Fruit fly (Drosophila melanogaster) whole organism, embryonic: ENCODE measurements around the gene CG32246.

ENCODE experiments used
- CG10274 ChIP-seq: fragments of 200-800 bp; sonication (Bioruptor generic); optimal IDR thresholded peaks from 3 replicates; lab custom pipeline; 2017; ENCODE audit warnings: missing biosample characterization, mild to moderate bottlenecking, missing genetic modification characterization
- CG10366 ChIP-seq: fragments of 200-800 bp; sonication (Bioruptor generic); IDR thresholded peaks from 2 replicates; pipeline ENCODE4 v1.3.6; 2022; ENCODE audit warnings: missing biosample characterization, missing genetic modification characterization
- CG10431 ChIP-seq: fragments of 200-800 bp; sonication (Bioruptor generic); optimal IDR thresholded peaks from 3 replicates; lab custom pipeline; 2018; ENCODE audit warnings: missing biosample characterization, mild to moderate bottlenecking, missing genetic modification characterization
- CG11093 ChIP-seq: fragments of 200-800 bp; sonication (Bioruptor generic); IDR thresholded peaks from 3 replicates; pipeline ENCODE4 v1.3.6; 2022; ENCODE audit warnings: missing biosample characterization, missing genetic modification characterization
- CG13624 ChIP-seq: fragments of 200-800 bp; sonication (Bioruptor generic); optimal IDR thresholded peaks from 2 replicates; lab custom pipeline; 2016; ENCODE audit warnings: missing biosample characterization, missing genetic modification characterization
- CG14667 ChIP-seq: fragments of 200-800 bp; sonication (Bioruptor generic); IDR thresholded peaks from 2 replicates; pipeline ENCODE4 v1.3.6; 2022; ENCODE audit warnings: missing biosample characterization, missing genetic modification characterization
- CG15479 ChIP-seq: fragments of 200-800 bp; sonication (Bioruptor generic); optimal IDR thresholded peaks from 3 replicates; lab custom pipeline; 2019; ENCODE audit warnings: missing biosample characterization, mild to moderate bottlenecking, missing genetic modification characterization, moderate library complexity
- CG1602 ChIP-seq: fragments of 200-800 bp; sonication (Bioruptor generic); optimal IDR thresholded peaks from 3 replicates; lab custom pipeline; 2016; ENCODE audit warnings: missing biosample characterization, missing genetic modification characterization
- CG1647 ChIP-seq: fragments of 200-800 bp; sonication (Bioruptor generic); optimal IDR thresholded peaks from 3 replicates; lab custom pipeline; 2016; ENCODE audit warnings: missing biosample characterization, missing genetic modification characterization
- CG2199 ChIP-seq: fragments of 200-800 bp; sonication (Bioruptor generic); IDR thresholded peaks from 3 replicates; pipeline ENCODE4 v1.3.6; 2022; ENCODE audit warnings: missing biosample characterization, missing genetic modification characterization
- CG2678 ChIP-seq: fragments of 200-800 bp; sonication (Bioruptor generic); optimal IDR thresholded peaks from 3 replicates; lab custom pipeline; 2019; ENCODE audit warnings: missing biosample characterization, mild to moderate bottlenecking, missing genetic modification characterization, moderate library complexity
- CG31224 ChIP-seq: fragments of 200-800 bp; sonication (Bioruptor generic); IDR thresholded peaks from 2 replicates; pipeline ENCODE4 v1.3.6; 2022; ENCODE audit warnings: missing biosample characterization, missing genetic modification characterization
- CG32767 ChIP-seq: fragments of 200-800 bp; sonication (Bioruptor generic); IDR thresholded peaks from 2 replicates; pipeline ENCODE4 v1.3.6; 2022; ENCODE audit warnings: missing biosample characterization, missing genetic modification characterization
- CG33213 ChIP-seq: fragments of 200-800 bp; sonication (Bioruptor generic); optimal IDR thresholded peaks from 3 replicates; lab custom pipeline; 2016; ENCODE audit warnings: missing biosample characterization, missing genetic modification characterization
- CG8388 ChIP-seq: fragments of 200-800 bp; sonication (Bioruptor generic); optimal IDR thresholded peaks from 2 replicates; lab custom pipeline; 2019; ENCODE audit warnings: missing biosample characterization, mild to moderate bottlenecking, missing genetic modification characterization, moderate library complexity
- CG8478 ChIP-seq: fragments of >200 bp; optimal IDR thresholded peaks from 2 replicates; lab custom pipeline; 2018
- Ets65A ChIP-seq: fragments of 200-800 bp; sonication (Bioruptor generic); peaks from one replicate; lab custom pipeline; 2016; ENCODE audit warnings: missing biosample characterization, missing genetic modification characterization
- HHEX ChIP-seq: fragments of 200-800 bp; sonication (Bioruptor generic); optimal IDR thresholded peaks from 3 replicates; lab custom pipeline; 2017; ENCODE audit warnings: missing biosample characterization, mild to moderate bottlenecking, missing genetic modification characterization, missing genetic modification reagents
- Jarid2 ChIP-seq: fragments of 200-800 bp; sonication (Bioruptor generic); optimal IDR thresholded peaks from 3 replicates; lab custom pipeline; 2017; ENCODE audit warnings: mild to moderate bottlenecking, missing biosample characterization, missing genetic modification reagents, missing genetic modification characterization
- Kr ChIP-seq: fragments of 200-800 bp; sonication (Bioruptor generic); optimal IDR thresholded peaks from 2 replicates; lab custom pipeline; 2017; ENCODE audit warnings: missing biosample characterization, mild to moderate bottlenecking, missing genetic modification characterization
- Lim3 ChIP-seq: fragments of 200-800 bp; sonication (Bioruptor generic); IDR thresholded peaks from 2 replicates; pipeline ENCODE4 v1.3.6; 2022; ENCODE audit warnings: missing biosample characterization, missing genetic modification characterization
- MTF-1 ChIP-seq: fragments of 200-800 bp; sonication (Bioruptor generic); optimal IDR thresholded peaks from 2 replicates; lab custom pipeline; 2018; ENCODE audit warnings: missing biosample characterization, mild to moderate bottlenecking, missing genetic modification characterization, borderline replicate concordance
- Mes4 ChIP-seq: fragments of 200-800 bp; sonication (Bioruptor generic); optimal IDR thresholded peaks from 2 replicates; lab custom pipeline; 2016; ENCODE audit warnings: missing biosample characterization, missing genetic modification characterization
- Nf-YB ChIP-seq: fragments of 200-800 bp; sonication (Bioruptor generic); optimal IDR thresholded peaks from 3 replicates; lab custom pipeline; 2019; ENCODE audit warnings: missing biosample characterization, mild to moderate bottlenecking, missing genetic modification characterization, moderate library complexity
- Tbp ChIP-seq: fragments of >200 bp; optimal IDR thresholded peaks from 2 replicates; lab custom pipeline; 2018; ENCODE audit warnings: missing biosample characterization, missing genetic modification characterization
- ab ChIP-seq: fragments of 200-800 bp; sonication (Bioruptor generic); optimal IDR thresholded peaks from 2 replicates; lab custom pipeline; 2016; ENCODE audit warnings: missing biosample characterization, missing genetic modification characterization
- amos ChIP-seq: fragments of 200-800 bp; sonication (Bioruptor generic); IDR thresholded peaks from 2 replicates; pipeline ENCODE4 v1.3.6; 2022; ENCODE audit warnings: missing biosample characterization, missing genetic modification characterization; ENCODE audit not compliant: partially characterized antibody
- aop ChIP-seq: fragments of 200-800 bp; sonication (Bioruptor generic); IDR thresholded peaks from 2 replicates; pipeline ENCODE4 v1.3.6; 2022; ENCODE audit warnings: missing biosample characterization, missing genetic modification characterization
- bbx ChIP-seq: fragments of 200-800 bp; sonication (Bioruptor generic); IDR thresholded peaks from 2 replicates; pipeline ENCODE4 v1.3.6; 2022; ENCODE audit warnings: missing biosample characterization, missing genetic modification characterization; ENCODE audit not compliant: partially characterized antibody
- bigmax ChIP-seq: fragments of 200-800 bp; sonication (Bioruptor generic); optimal IDR thresholded peaks from 2 replicates; lab custom pipeline; 2018; ENCODE audit warnings: missing biosample characterization, mild to moderate bottlenecking, missing genetic modification characterization
- croc ChIP-seq: fragments of 200-800 bp; sonication (Bioruptor generic); conservative IDR thresholded peaks from 3 replicates; pipeline ENCODE4 v1.3.6; 2022; ENCODE audit warnings: missing biosample characterization, missing genetic modification characterization
- da ChIP-seq: fragments of 200-800 bp; sonication (Bioruptor generic); optimal IDR thresholded peaks from 2 replicates; lab custom pipeline; 2016; ENCODE audit warnings: missing biosample characterization, missing genetic modification characterization
- dimm ChIP-seq: fragments of 200-800 bp; sonication (Bioruptor generic); IDR thresholded peaks from 2 replicates; pipeline ENCODE4 v1.3.6; 2022; ENCODE audit warnings: missing biosample characterization, missing genetic modification characterization
- ems ChIP-seq: fragments of 200-800 bp; sonication (Bioruptor generic); optimal IDR thresholded peaks from 3 replicates; lab custom pipeline; 2016; ENCODE audit warnings: missing biosample characterization, missing genetic modification characterization
- fd96Cb ChIP-seq: fragments of 200-800 bp; sonication (Bioruptor generic); optimal IDR thresholded peaks from 2 replicates; lab custom pipeline; 2018; ENCODE audit warnings: missing biosample characterization, mild to moderate bottlenecking, missing genetic modification characterization, moderate library complexity
- fru ChIP-seq: fragments of >200 bp; optimal IDR thresholded peaks from 2 replicates; lab custom pipeline; 2017
- grau ChIP-seq: fragments of 200-800 bp; optimal IDR thresholded peaks from 3 replicates; lab custom pipeline; 2019; ENCODE audit warnings: missing biosample characterization, mild to moderate bottlenecking, missing genetic modification characterization, moderate library complexity
- her ChIP-seq: fragments of 200-800 bp; sonication (Bioruptor generic); optimal IDR thresholded peaks from 2 replicates; lab custom pipeline; 2016; ENCODE audit warnings: missing biosample characterization, missing genetic modification characterization
- inv ChIP-seq: fragments of 200-800 bp; sonication (Bioruptor generic); IDR thresholded peaks from 2 replicates; pipeline ENCODE4 v1.3.6; 2022; ENCODE audit warnings: missing biosample characterization, missing genetic modification characterization; ENCODE audit not compliant: partially characterized antibody
- lab ChIP-seq: fragments of 200-800 bp; sonication (Bioruptor generic); optimal IDR thresholded peaks from 3 replicates; lab custom pipeline; 2017; ENCODE audit warnings: missing biosample characterization, missing genetic modification characterization, mild to moderate bottlenecking, moderate library complexity, missing genetic modification reagents
- odd ChIP-seq: fragments of 200-800 bp; sonication (Bioruptor generic); optimal IDR thresholded peaks from 2 replicates; lab custom pipeline; 2017; ENCODE audit warnings: missing biosample characterization, mild to moderate bottlenecking, missing genetic modification characterization
- pita ChIP-seq: fragments of 200-800 bp; sonication (Bioruptor generic); optimal IDR thresholded peaks from 2 replicates; lab custom pipeline; 2017; ENCODE audit warnings: missing biosample characterization, mild to moderate bottlenecking, missing genetic modification characterization
- pnt ChIP-seq: fragments of 200-800 bp; sonication (Bioruptor generic); optimal IDR thresholded peaks from 3 replicates; lab custom pipeline; 2016; ENCODE audit warnings: missing biosample characterization, missing genetic modification characterization
- rib ChIP-seq: fragments of 200-800 bp; sonication (Bioruptor generic); IDR thresholded peaks from 2 replicates; pipeline ENCODE4 v1.3.6; 2022; ENCODE audit warnings: missing biosample characterization, missing genetic modification characterization
- so ChIP-seq: fragments of 200-800 bp; sonication (Bioruptor generic); IDR thresholded peaks from 3 replicates; pipeline ENCODE4 v1.3.6; 2022; ENCODE audit warnings: missing biosample characterization, missing genetic modification characterization
- sob ChIP-seq: fragments of 200-800 bp; sonication (Bioruptor generic); IDR thresholded peaks from 2 replicates; pipeline ENCODE4 v1.3.6; 2022; ENCODE audit warnings: missing biosample characterization, missing genetic modification characterization
- tio ChIP-seq: fragments of 200-800 bp; sonication (Bioruptor generic); optimal IDR thresholded peaks from 2 replicates; lab custom pipeline; 2017; ENCODE audit warnings: missing biosample characterization, missing genetic modification characterization, inconsistent platforms
- tll ChIP-seq, 2 experiments: fragments of 200-800 bp in 1 of 2; fragments of >200 bp in 1 of 2; sonication (Bioruptor generic) in 1 of 2; optimal IDR thresholded peaks; 2 replicates each; lab custom pipeline; 2017 to 2019; ENCODE audit warnings: missing biosample characterization in 2 of 2, missing genetic modification characterization in 2 of 2, mild to moderate bottlenecking in 1 of 2, moderate library complexity in 1 of 2
- ttk ChIP-seq: fragments of 200-800 bp; sonication (Bioruptor generic); IDR thresholded peaks from 2 replicates; pipeline ENCODE4 v2.1.2; 2022; ENCODE audit warnings: missing biosample characterization, missing genetic modification characterization
- twi ChIP-seq: fragments of 200-800 bp; optimal IDR thresholded peaks from 2 replicates; lab custom pipeline; 2019; ENCODE audit warnings: missing biosample characterization, mild to moderate bottlenecking, missing genetic modification characterization, moderate library complexity
- vnd ChIP-seq: fragments of 200-800 bp; sonication (Bioruptor generic); IDR thresholded peaks from 3 replicates; pipeline ENCODE4 v1.3.6; 2022; ENCODE audit warnings: missing biosample characterization, missing genetic modification characterization; ENCODE audit not compliant: partially characterized antibody
- wdn ChIP-seq: fragments of 200-800 bp; sonication (Bioruptor generic); IDR thresholded peaks from 2 replicates; pipeline ENCODE4 v1.3.6; 2022; ENCODE audit warnings: missing biosample characterization, missing genetic modification characterization

Gene CG32246

dm6 chr3L:4607653-4608052, 13.4 kb upstream of the CG32246 start (continued):
- TF ChIP-seq CG8478 (lab: Kevin White, UChicago) (no peak), CG1647 (GFP tag; lab: Kevin White, UChicago) (no peak), so (GFP tag; lab: Robert Waterston, UW) (no peak), tio (GFP tag; lab: Kevin White, UChicago) (no peak), ab (no peak), Ets65A (GFP tag; lab: Kevin White, UChicago) (peak; percentile 87), MTF-1 (no peak), vnd (GFP tag; lab: Robert Waterston, UW) (no peak), CG2199 (0 out of 3 replicates have a peak, but pooled peaks have one; percentile 39), HHEX (GFP tag; lab: Kevin White, UChicago) (peak; percentile 36), ttk (GFP tag; lab: Robert Waterston, UW) (peak; percentile 73), CG31224 (GFP tag; lab: Robert Waterston, UW) (peak; percentile 26; the same call in 1 of the 2 replicates), CG1602 (GFP tag; lab: Kevin White, UChicago) (peak; percentile 35), CG10366 (GFP tag; lab: Robert Waterston, UW) (no peak), CG15479 (GFP tag; lab: Kevin White, UChicago) (no peak), bbx (GFP tag; lab: Robert Waterston, UW) (no peak), Nf-YB (GFP tag; lab: Kevin White, UChicago) (no peak), CG32767 (no peak), CG33213 (GFP tag; lab: Kevin White, UChicago) (peak; percentile 1), CG10431 (GFP tag; lab: Kevin White, UChicago) (no peak), CG2678 (peak; percentile 34), Kr (GFP tag; lab: Kevin White, UChicago) (no peak), ems (no peak), odd (GFP tag; lab: Kevin White, UChicago) (no peak), lab (GFP tag; lab: Kevin White, UChicago) (peak; percentile 34), da (GFP tag; lab: Kevin White, UChicago) (no peak), amos (GFP tag; lab: Robert Waterston, UW) (no peak), CG14667 (GFP tag; lab: Robert Waterston, UW) (peak; percentile 52), tll (GFP tag; optimal IDR thresholded peaks at IDR 0.05; lab: Kevin White, UChicago) (no peak), CG13624 (GFP tag; lab: Kevin White, UChicago) (no peak), Jarid2 (no peak), fd96Cb (tag; lab: Kevin White, UChicago) (peak; percentile 76), CG10274 (peak; percentile 6), grau (tag; lab: Kevin White, UChicago) (peak; percentile 26), Mes4 (GFP tag; lab: Kevin White, UChicago) (no peak), rib (GFP tag; lab: Robert Waterston, UW) (no peak), croc (GFP tag; lab: Robert Waterston, UW) (peak; percentile 81), dimm (no peak), CG11093 (peak; percentile 69; the same call in 2 of the 3 replicates), twi (tag; lab: Kevin White, UChicago) (no peak), CG8388 (GFP tag; lab: Kevin White, UChicago) (peak; percentile 45), pita (GFP tag; lab: Kevin White, UChicago) (no peak), wdn (GFP tag; lab: Robert Waterston, UW) (no peak), Lim3 (no peak), inv (no peak), pnt (GFP tag; lab: Kevin White, UChicago) (peak; percentile 9), fru (lab: Kevin White, UChicago) (no peak), her (no peak), sob (GFP tag; lab: Robert Waterston, UW) (peak; percentile 26; the same call in 1 of the 2 replicates), Tbp (GFP tag; lab: Kevin White, UChicago) (no peak), aop (GFP tag; lab: Robert Waterston, UW) (no peak), bigmax (no peak)
